Worm (Caenorhabditis elegans): ENCODE data around the gene klp-20.

Gene klp-20

ce11 chrIII:188426-188888 lies 21.3 kb upstream of the klp-20 start, which contains the start of gene ubc-20 (continued):
- no peak for TF ChIP-seq nhr-11 (tag; optimal IDR thresholded peaks at IDR 0.05)
- no peak for TF ChIP-seq isw-1 (GFP tag; IDR thresholded peaks at IDR 0.05)
- no peak for TF ChIP-seq mdl-1 (tag; optimal IDR thresholded peaks at IDR 0.05)
- TF ChIP-seq ztf-4 (tag; optimal IDR thresholded peaks at IDR 0.05), result no peak
- no peak for TF ChIP-seq ceh-90 (tag; optimal IDR thresholded peaks at IDR 0.05)
- TF ChIP-seq pag-3 (tag; optimal IDR thresholded peaks at IDR 0.05; ENCODE audit: borderline replicate concordance, insufficient read depth), result no peak
- peak; percentile 12 to 39 for TF ChIP-seq efl-1 (optimal IDR thresholded peaks at IDR 0.05)
- peak; percentile 20 to 34 for TF ChIP-seq efl-1 (GFP tag; optimal IDR thresholded peaks at IDR 0.05 in 1 of 2)

- TF ChIP-seq lsy-2 (tag; optimal IDR thresholded peaks at IDR 0.05), result no peak
- TF ChIP-seq tbx-2 (tag; optimal IDR thresholded peaks at IDR 0.05), result no peak
- TF ChIP-seq nhr-47 (tag; optimal IDR thresholded peaks at IDR 0.05), result no peak
- TF ChIP-seq pag-3 (tag; optimal IDR thresholded peaks at IDR 0.05; ENCODE audit: borderline replicate concordance, insufficient read depth), result no peak
- no peak for TF ChIP-seq ama-1 (optimal IDR thresholded peaks at IDR 0.05)
- TF ChIP-seq dpl-1 (GFP tag; optimal IDR thresholded peaks at IDR 0.05), result no peak
- no peak for TF ChIP-seq rnt-1 (tag; optimal IDR thresholded peaks at IDR 0.05)
- TF ChIP-seq ceh-63 (GFP tag; optimal IDR thresholded peaks at IDR 0.05), result no peak
Observed at ce11 chrIII:189280-189679, 20.5 kb upstream of the klp-20 start.

- no peak for TF ChIP-seq egl-27 (tag; optimal IDR thresholded peaks at IDR 0.05)
- TF ChIP-seq isw-1 (GFP tag; IDR thresholded peaks at IDR 0.05), result no peak
- TF ChIP-seq nhr-85 (tag), result no peak
- TF ChIP-seq unc-98 (GFP tag; IDR thresholded peaks at IDR 0.05), result no peak
- no peak for TF ChIP-seq blmp-1 (tag; optimal IDR thresholded peaks at IDR 0.05)
- no peak for TF ChIP-seq jun-1 (tag; optimal IDR thresholded peaks at IDR 0.05)
Observed at ce11 chrIII:190686-191085, 19.1 kb upstream of the klp-20 start, which contains the start of gene cox-17. Gene cox-17 (plus strand): TSS chrIII:190986.

ce11 chrIII:191803-192202 lies 18.0 kb upstream of the klp-20 start, which contains the start of gene sec-20:
Gene sec-20 (plus strand): TSS chrIII:192103.
- TF ChIP-seq pag-3 (tag; optimal IDR thresholded peaks at IDR 0.05; ENCODE audit: borderline replicate concordance, insufficient read depth) (no peak), rnt-1 (tag; optimal IDR thresholded peaks at IDR 0.05) (no peak), ceh-82 (tag; optimal IDR thresholded peaks at IDR 0.05) (no peak), tbx-2 (tag; optimal IDR thresholded peaks at IDR 0.05) (no peak), xbp-1 (tag; optimal IDR thresholded peaks at IDR 0.05) (no peak), mep-1 (tag; optimal IDR thresholded peaks at IDR 0.05) (no peak), lin-14 (GFP tag; optimal IDR thresholded peaks at IDR 0.05) (no peak), alr-1 (tag; optimal IDR thresholded peaks at IDR 0.05; ENCODE audit: borderline replicate concordance) (no peak), unc-62 (GFP tag; optimal IDR thresholded peaks at IDR 0.05) (no peak), grh-1 (GFP tag; IDR thresholded peaks at IDR 0.05) (no peak)

ce11 chrIII:194160-194559 lies 15.6 kb upstream of the klp-20 start, which contains the start of gene F40G9.17:
Gene F40G9.17 (plus strand): TSS chrIII:194460.
- TF ChIP-seq nhr-85 (tag) (peak; percentile 10), nhr-11 (tag; optimal IDR thresholded peaks at IDR 0.05) (no peak), pag-3 (tag; optimal IDR thresholded peaks at IDR 0.05; ENCODE audit: borderline replicate concordance, insufficient read depth) (no peak), ets-5 (GFP tag; IDR thresholded peaks at IDR 0.05) (no peak), efl-3 (GFP tag; optimal IDR thresholded peaks at IDR 0.05) (no peak), zip-4 (GFP tag; optimal IDR thresholded peaks at IDR 0.05) (no peak)

- TF ChIP-seq pag-3 (tag; optimal IDR thresholded peaks at IDR 0.05; ENCODE audit: borderline replicate concordance, insufficient read depth) (no peak), egl-27 (tag; optimal IDR thresholded peaks at IDR 0.05) (no peak), nhr-90 (tag; optimal IDR thresholded peaks at IDR 0.05; ENCODE audit: poor library complexity) (no peak), nhr-19 (GFP tag; conservative IDR thresholded peaks at IDR 0.05) (no peak), efl-1 (optimal IDR thresholded peaks at IDR 0.05) (no peak), efl-1 (GFP tag; optimal IDR thresholded peaks at IDR 0.05 in 1 of 2) (peak in 1 of 2 experiments; percentile 67), ceh-88 (GFP tag; IDR thresholded peaks at IDR 0.05) (no peak), mab-9 (GFP tag; IDR thresholded peaks at IDR 0.05) (no peak), nhr-28 (tag; optimal IDR thresholded peaks at IDR 0.05) (no peak)
Observed at ce11 chrIII:203953-204352, 5.8 kb upstream of the klp-20 start.
